Fruit fly (Drosophila melanogaster) whole organism, wandering third instar larva: ENCODE measurements around the gene CG6959.

Experiments used
- Abd-B ChIP-seq: fragments of >200 bp; optimal IDR thresholded peaks from 2 replicates; lab custom pipeline; 2017; ENCODE audit warnings: missing biosample characterization, missing genetic modification characterization
- Jra ChIP-seq: sonication (Bioruptor generic); optimal IDR thresholded peaks from 2 replicates; lab custom pipeline; 2016; ENCODE audit warnings: missing biosample characterization, missing genetic modification characterization
- br ChIP-seq: fragments of 200-800 bp; sonication (Bioruptor generic); optimal IDR thresholded peaks from 2 replicates; lab custom pipeline; 2016; ENCODE audit warnings: missing biosample characterization, missing genetic modification characterization
- brk ChIP-seq: fragments of 200-800 bp; sonication (Bioruptor generic); optimal IDR thresholded peaks from 2 replicates; lab custom pipeline; 2016; ENCODE audit warnings: missing biosample characterization, mild to moderate bottlenecking, missing genetic modification characterization
- dsf ChIP-seq: sonication (Bioruptor generic); optimal IDR thresholded peaks from 2 replicates; lab custom pipeline; 2016; ENCODE audit warnings: missing biosample characterization, missing genetic modification characterization, borderline replicate concordance
- h ChIP-seq: fragments of 200-800 bp; sonication (Bioruptor generic); optimal IDR thresholded peaks from 3 replicates; lab custom pipeline; 2016; ENCODE audit warnings: missing biosample characterization, mild to moderate bottlenecking, missing genetic modification characterization
- psq ChIP-seq: fragments of 200-800 bp; sonication (Bioruptor generic); optimal IDR thresholded peaks from 3 replicates; lab custom pipeline; 2017; ENCODE audit warnings: missing biosample characterization, mild to moderate bottlenecking, missing genetic modification characterization, moderate library complexity

dm6 chr3R:11805584-11805983 lies 63.7 kb downstream of the CG6959 start:
- TF ChIP-seq br (no peak), psq (GFP tag; lab: Kevin White, UChicago) (peak; percentile 2), dsf (GFP tag; lab: Kevin White, UChicago) (no peak), h (GFP tag; lab: Kevin White, UChicago) (peak; percentile 45), Jra (peak; percentile 15), Abd-B (no peak), brk (GFP tag; lab: Kevin White, UChicago) (peak; percentile 24)
